Worm (Caenorhabditis elegans): ENCODE results near the gene F40G12.6.

DNA sequence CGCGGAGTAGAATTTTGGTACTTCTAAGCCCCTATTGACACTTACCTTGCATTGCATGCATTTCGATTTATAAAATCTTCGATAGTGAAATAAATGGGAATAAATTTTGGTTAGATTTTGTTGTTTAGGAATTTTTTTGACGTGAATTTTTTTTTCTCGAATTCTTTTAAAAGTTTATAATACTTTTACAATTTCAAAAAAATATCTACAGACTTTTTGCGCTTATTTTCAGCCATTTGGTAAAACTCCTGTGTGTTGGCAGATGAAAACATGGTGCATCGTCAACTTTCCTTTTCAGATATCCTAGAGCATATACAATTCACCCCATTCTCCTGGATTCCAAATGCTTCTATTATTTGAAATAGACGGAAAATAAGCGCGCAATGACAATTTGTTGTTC lies 17.7 kb upstream of the F40G12.6 start, which contains the start of gene F14D7.18:
- TF ChIP-seq attf-6 (GFP tag; IDR thresholded peaks at IDR 0.05) (no peak), nhr-80 (tag; optimal IDR thresholded peaks at IDR 0.05) (no peak), efl-1 (GFP tag; optimal IDR thresholded peaks at IDR 0.05) (no peak), attf-5 (GFP tag; optimal IDR thresholded peaks at IDR 0.05) (no peak), ets-4 (GFP tag; optimal IDR thresholded peaks at IDR 0.05) (no peak), ceh-100 (GFP tag; IDR thresholded peaks at IDR 0.05) (no peak)
